Worm (Caenorhabditis elegans) whole organism, L3 larva: Measurements from ENCODE around the gene F46C5.1.
A peak's percentile ranks its signal among the peaks of the same experiment; 100 is the strongest.

Experiments
- ZK546.5 ChIP-seq: sonication (generic microtip); optimal IDR thresholded peaks from 2 replicates; lab custom pipeline; 2017; ENCODE audit warnings: missing biosample characterization, missing genetic modification characterization
- ama-1 ChIP-seq: fragments of 150-350 bp; optimal IDR thresholded peaks from 2 replicates; lab custom pipeline; 2018
- ceh-16 ChIP-seq: sonication (generic microtip); optimal IDR thresholded peaks from 2 replicates; lab custom pipeline; 2017; ENCODE audit warnings: missing biosample characterization, missing genetic modification characterization
- ceh-28 ChIP-seq: fragments of 150-350 bp; optimal IDR thresholded peaks from 2 replicates; lab custom pipeline; 2014; ENCODE audit warnings: missing biosample characterization, missing genetic modification reagents, missing genetic modification characterization
- daf-12 ChIP-seq: fragments of 150-350 bp; optimal IDR thresholded peaks from 2 replicates; lab custom pipeline; 2014; ENCODE audit warnings: missing biosample characterization, missing genetic modification reagents, missing genetic modification characterization
- egl-5 ChIP-seq: fragments of 150-350 bp; optimal IDR thresholded peaks from 2 replicates; lab custom pipeline; 2017; ENCODE audit warnings: missing biosample characterization, missing genetic modification reagents, missing genetic modification characterization, inconsistent platforms
- elt-1 ChIP-seq: fragments of 150-350 bp; optimal IDR thresholded peaks from 2 replicates; lab custom pipeline; 2014; ENCODE audit warnings: missing biosample characterization, missing genetic modification characterization
- fkh-10 ChIP-seq: sonication (generic microtip); optimal IDR thresholded peaks from 2 replicates; lab custom pipeline; 2017; ENCODE audit warnings: missing biosample characterization, missing genetic modification reagents, missing genetic modification characterization
- fkh-2 ChIP-seq: fragments of 150-350 bp; optimal IDR thresholded peaks from 2 replicates; lab custom pipeline; 2014; ENCODE audit warnings: missing biosample characterization, missing genetic modification reagents, missing genetic modification characterization
- lin-15B ChIP-seq: fragments of 150-350 bp; optimal IDR thresholded peaks from 2 replicates; lab custom pipeline; 2014; ENCODE audit warnings: missing biosample characterization, missing genetic modification characterization
- lin-39 ChIP-seq: fragments of 150-350 bp; optimal IDR thresholded peaks from 2 replicates; lab custom pipeline; 2018; ENCODE audit warnings: missing biosample characterization, missing genetic modification reagents, missing genetic modification characterization
- mdl-1 ChIP-seq: fragments of 150-350 bp; optimal IDR thresholded peaks from 2 replicates; lab custom pipeline; 2014; ENCODE audit warnings: missing biosample characterization, missing genetic modification characterization
- mml-1 ChIP-seq: fragments of 150-350 bp; sonication (generic microtip); optimal IDR thresholded peaks from 3 replicates; lab custom pipeline; 2014; ENCODE audit warnings: missing biosample characterization, missing genetic modification characterization
- nfya-1 ChIP-seq: sonication (generic microtip); optimal IDR thresholded peaks from 2 replicates; lab custom pipeline; 2017; ENCODE audit warnings: missing genetic modification characterization, mild to moderate bottlenecking, missing compliant biosample characterization, antibody characterized with exemption, moderate library complexity; ENCODE audit not compliant: insufficient read depth
- nhr-11 ChIP-seq: fragments of 150-350 bp; optimal IDR thresholded peaks from 2 replicates; lab custom pipeline; 2014; ENCODE audit warnings: missing biosample characterization, missing genetic modification characterization
- nhr-12 ChIP-seq: fragments of 150-350 bp; optimal IDR thresholded peaks from 2 replicates; lab custom pipeline; 2014; ENCODE audit warnings: missing biosample characterization, missing genetic modification characterization
- nhr-23 ChIP-seq: fragments of 150-350 bp; optimal IDR thresholded peaks from 2 replicates; lab custom pipeline; 2014; ENCODE audit warnings: missing biosample characterization, missing genetic modification reagents, missing genetic modification characterization
- nhr-25 ChIP-seq: sonication (generic microtip); optimal IDR thresholded peaks from 2 replicates; lab custom pipeline; 2017; ENCODE audit warnings: missing biosample characterization, missing genetic modification characterization
- nhr-28 ChIP-seq: fragments of 150-350 bp; optimal IDR thresholded peaks from 2 replicates; lab custom pipeline; 2014; ENCODE audit warnings: missing biosample characterization, missing genetic modification characterization
- nhr-43 ChIP-seq: sonication (generic microtip); optimal IDR thresholded peaks from 2 replicates; lab custom pipeline; 2016; ENCODE audit warnings: mild to moderate bottlenecking, missing genetic modification characterization, missing compliant biosample characterization; ENCODE audit not compliant: poor library complexity, severe bottlenecking
- nhr-67 ChIP-seq: fragments of 150-350 bp; optimal IDR thresholded peaks from 2 replicates; lab custom pipeline; 2014; ENCODE audit warnings: missing biosample characterization, missing genetic modification characterization
- pha-4 ChIP-seq: fragments of 150-350 bp; optimal IDR thresholded peaks from 2 replicates; lab custom pipeline; 2014; ENCODE audit warnings: missing biosample characterization, missing genetic modification reagents, missing genetic modification characterization
- pqm-1 ChIP-seq: fragments of 150-350 bp; optimal IDR thresholded peaks from 2 replicates; lab custom pipeline; 2017; ENCODE audit warnings: missing biosample characterization, missing genetic modification characterization, inconsistent platforms
- sea-2 ChIP-seq: fragments of 150-350 bp; sonication (generic microtip); optimal IDR thresholded peaks from 4 replicates; lab custom pipeline; 2014; ENCODE audit warnings: missing biosample characterization, missing genetic modification reagents, missing genetic modification characterization
- snpc-4 ChIP-seq: fragments of 150-350 bp; optimal IDR thresholded peaks from 2 replicates; lab custom pipeline; 2014; ENCODE audit warnings: missing biosample characterization, missing genetic modification characterization
- tbx-2 ChIP-seq: sonication (generic microtip); optimal IDR thresholded peaks from 2 replicates; lab custom pipeline; 2016; ENCODE audit warnings: mild to moderate bottlenecking, missing genetic modification characterization, missing compliant biosample characterization
- zag-1 ChIP-seq: fragments of 150-350 bp; optimal IDR thresholded peaks from 2 replicates; lab custom pipeline; 2014; ENCODE audit warnings: missing biosample characterization, missing genetic modification characterization
- ztf-11 ChIP-seq: fragments of 150-350 bp; optimal IDR thresholded peaks from 2 replicates; lab custom pipeline; 2014; ENCODE audit warnings: missing biosample characterization, missing genetic modification characterization
- ztf-4 ChIP-seq: fragments of 150-350 bp; optimal IDR thresholded peaks from 2 replicates; lab custom pipeline; 2014; ENCODE audit warnings: missing biosample characterization, missing genetic modification characterization

The F46C5.1 gene

ce11 chrII:8853238-8853637 is 32.2 kb upstream of the F46C5.1 start:
- TF ChIP-seq nfya-1 (tag; lab: Kevin White, UChicago) (no peak), ztf-4 (tag; lab: Kevin White, UChicago) (no peak), elt-1 (tag; lab: Kevin White, UChicago) (peak; percentile 76), ceh-16 (no peak)
- TF ChIP-seq, all 47 proteins: peak for 1

- TF ChIP-seq nhr-25 (tag; lab: Kevin White, UChicago) (peak; percentile 78), daf-12 (tag; lab: Kevin White, UChicago) (no peak), nhr-43 (tag; lab: Kevin White, UChicago) (peak; percentile 39), nhr-23 (tag; lab: Kevin White, UChicago) (peak; percentile 56), ama-1 (peak; percentile 14)
Observed at ce11 chrII:8851996-8852587, 31.1 kb upstream of the F46C5.1 start, which contains the start of gene oac-46. oac-46 (minus strand) TSS chrII:8852096.

ce11 chrII:8848984-8849383 is 28.0 kb upstream of the F46C5.1 start:
- TF ChIP-seq ceh-16 (no peak), ceh-28 (tag; lab: Kevin White, UChicago) (no peak), nfya-1 (tag; lab: Kevin White, UChicago) (no peak), pqm-1 (tag; lab: Kevin White, UChicago) (no peak), lin-15B (tag; lab: Kevin White, UChicago) (no peak), nhr-67 (tag; lab: Kevin White, UChicago) (no peak), lin-39 (tag; lab: Kevin White, UChicago) (no peak), ztf-11 (tag; lab: Kevin White, UChicago) (no peak), tbx-2 (no peak), pha-4 (tag; lab: Kevin White, UChicago) (no peak), nhr-12 (no peak), snpc-4 (tag; lab: Kevin White, UChicago) (no peak), nhr-25 (tag; lab: Kevin White, UChicago) (no peak), egl-5 (tag; lab: Kevin White, UChicago) (no peak), nhr-28 (tag; lab: Kevin White, UChicago) (no peak), fkh-10 (GFP tag; lab: Kevin White, UChicago) (no peak), mdl-1 (no peak), ztf-4 (tag; lab: Kevin White, UChicago) (no peak), mml-1 (tag; lab: Kevin White, UChicago) (no peak)

ce11 chrII:8845932-8846331 is 24.9 kb upstream of the F46C5.1 start:
- no peak for TF ChIP-seq ZK546.5 (tag; lab: Kevin White, UChicago)
- TF ChIP-seq lin-15B (tag; lab: Kevin White, UChicago), result no peak
- TF ChIP-seq zag-1 (tag; lab: Kevin White, UChicago), result no peak
- peak; percentile 39 for TF ChIP-seq pqm-1 (tag; lab: Kevin White, UChicago)

- no peak for TF ChIP-seq sea-2 (GFP tag; lab: Kevin White, UChicago)
- TF ChIP-seq lin-39 (tag; lab: Kevin White, UChicago), result no peak
- no peak for TF ChIP-seq fkh-2 (tag; lab: Kevin White, UChicago)
- no peak for TF ChIP-seq nhr-11 (tag; lab: Kevin White, UChicago)
- no peak for TF ChIP-seq pha-4 (tag; lab: Kevin White, UChicago)
Observed at ce11 chrII:8845298-8845697, 24.3 kb upstream of the F46C5.1 start, which contains the start of gene agxt-1. agxt-1 (plus strand) TSS chrII:8845598.

ce11 chrII:8844465-8845126 is 23.6 kb upstream of the F46C5.1 start, which contains the start of gene F46C5.6:
F46C5.6 (minus strand) TSS chrII:8844515.
- TF ChIP-seq pqm-1 (tag; lab: Kevin White, UChicago) (no peak), egl-5 (tag; lab: Kevin White, UChicago) (peak; percentile 3)
- TF ChIP-seq, all 47 proteins: peak for 1
